Worm (Caenorhabditis elegans): ENCODE results near the gene srsy-2.
A peak's percentile ranks its signal among the peaks of the same experiment; 100 is the strongest.

srsy-2 gene

ce11 chrII:6226995-6227394 is at the start of gene srsy-2:
srsy-2 (minus strand) TSS chrII:6227095.
- TF ChIP-seq ceh-39 (tag; optimal IDR thresholded peaks at IDR 0.05) = no peak

- TF ChIP-seq nhr-76 (tag; optimal IDR thresholded peaks at IDR 0.05) (no peak), elt-3 (tag; optimal IDR thresholded peaks at IDR 0.05) (no peak), unc-62 (GFP tag; optimal IDR thresholded peaks at IDR 0.05) (no peak), ceh-43 (GFP tag; optimal IDR thresholded peaks at IDR 0.05) (no peak), ham-2 (GFP tag; optimal IDR thresholded peaks at IDR 0.05) (no peak), blmp-1 (tag; optimal IDR thresholded peaks at IDR 0.05) (no peak), lin-13 (tag; optimal IDR thresholded peaks at IDR 0.05) (no peak)
Measured at ce11 chrII:6273916-6274315, 47.0 kb upstream of the srsy-2 start, which contains the start of gene bpl-1. bpl-1 (plus strand) TSS chrII:6274216.

- TF ChIP-seq ham-2 (GFP tag; optimal IDR thresholded peaks at IDR 0.05) (no peak), hlh-1 (tag; optimal IDR thresholded peaks at IDR 0.05) (no peak), elt-1 (tag; optimal IDR thresholded peaks at IDR 0.05; ENCODE audit: borderline replicate concordance, insufficient read depth) (no peak), nhr-2 (tag; optimal IDR thresholded peaks at IDR 0.05) (no peak), M03D4.4 (tag; optimal IDR thresholded peaks at IDR 0.05) (no peak), lin-13 (tag; optimal IDR thresholded peaks at IDR 0.05) (peak; percentile 60), sem-2 (GFP tag; optimal IDR thresholded peaks at IDR 0.05) (no peak), flh-1 (GFP tag; optimal IDR thresholded peaks at IDR 0.05) (no peak), unc-39 (tag; optimal IDR thresholded peaks at IDR 0.05) (no peak), pha-4 (tag; optimal IDR thresholded peaks at IDR 0.05) (peak; percentile 59), zip-8 (tag; optimal IDR thresholded peaks at IDR 0.05) (no peak), drap-1 (GFP tag; optimal IDR thresholded peaks at IDR 0.05) (no peak), mab-5 (tag; optimal IDR thresholded peaks at IDR 0.05) (no peak), cnd-1 (tag; optimal IDR thresholded peaks at IDR 0.05) (peak; percentile 12), nhr-76 (tag; optimal IDR thresholded peaks at IDR 0.05) (no peak), mep-1 (tag; optimal IDR thresholded peaks at IDR 0.05) (peak; percentile 31), unc-120 (tag; optimal IDR thresholded peaks at IDR 0.05; ENCODE audit: poor library complexity, severe bottlenecking) (peak; percentile 27), nhr-237 (tag; optimal IDR thresholded peaks at IDR 0.05) (peak; percentile 44), mls-2 (tag; optimal IDR thresholded peaks at IDR 0.05) (peak; percentile 9), nhr-12 (tag; optimal IDR thresholded peaks at IDR 0.05) (no peak), snpc-4 (tag; optimal IDR thresholded peaks at IDR 0.05) (no peak), tbx-8 (GFP tag; optimal IDR thresholded peaks at IDR 0.05) (no peak), ceh-39 (tag; optimal IDR thresholded peaks at IDR 0.05) (peak; percentile 31), lin-32 (GFP tag; optimal IDR thresholded peaks at IDR 0.05) (no peak), blmp-1 (tag; optimal IDR thresholded peaks at IDR 0.05) (no peak), sptf-1 (tag; optimal IDR thresholded peaks at IDR 0.05) (peak; percentile 12), elt-3 (tag; optimal IDR thresholded peaks at IDR 0.05) (no peak), unc-62 (GFP tag; optimal IDR thresholded peaks at IDR 0.05) (no peak), lsy-2 (tag; optimal IDR thresholded peaks at IDR 0.05) (peak; percentile 77), ztf-11 (tag; optimal IDR thresholded peaks at IDR 0.05) (no peak), ceh-43 (GFP tag; optimal IDR thresholded peaks at IDR 0.05) (peak; percentile 4), bed-3 (GFP tag; optimal IDR thresholded peaks at IDR 0.05) (no peak), ceh-83 (GFP tag; optimal IDR thresholded peaks at IDR 0.05) (no peak), nhr-28 (tag; optimal IDR thresholded peaks at IDR 0.05) (no peak), ces-1 (GFP tag; optimal IDR thresholded peaks at IDR 0.05) (peak; percentile 93)
Measured at ce11 chrII:6269805-6270414, 43.0 kb upstream of the srsy-2 start, which contains the start of gene F13H8.2. F13H8.2 (plus strand) TSS chrII:6270364.

- TF ChIP-seq sptf-1 (tag; optimal IDR thresholded peaks at IDR 0.05) (no peak), unc-120 (tag; optimal IDR thresholded peaks at IDR 0.05; ENCODE audit: poor library complexity, severe bottlenecking) (no peak), mep-1 (tag; optimal IDR thresholded peaks at IDR 0.05) (no peak), mab-5 (tag; optimal IDR thresholded peaks at IDR 0.05) (no peak), cnd-1 (tag; optimal IDR thresholded peaks at IDR 0.05) (no peak), lin-13 (tag; optimal IDR thresholded peaks at IDR 0.05) (no peak), ceh-83 (GFP tag; optimal IDR thresholded peaks at IDR 0.05) (no peak), mls-2 (tag; optimal IDR thresholded peaks at IDR 0.05) (no peak)
Measured at ce11 chrII:6267983-6268382, 41.1 kb upstream of the srsy-2 start, which contains the start of gene F13H8.8. F13H8.8 (minus strand) TSS chrII:6268083.
